Fruit fly (Drosophila melanogaster) whole organism, embryonic: Measurements from ENCODE around the gene CG7914.

Source experiments
- B-H2 ChIP-seq: fragments of 200-800 bp; sonication (Bioruptor generic); optimal IDR thresholded peaks from 2 replicates; lab custom pipeline; 2018; ENCODE audit warnings: missing biosample characterization, mild to moderate bottlenecking, missing genetic modification characterization
- C15 ChIP-seq: fragments of 200-800 bp; sonication (Bioruptor generic); IDR thresholded peaks from 3 replicates; pipeline ENCODE4 v1.3.6; 2022; ENCODE audit warnings: missing biosample characterization, missing genetic modification characterization
- CG10147 ChIP-seq: fragments of 200-800 bp; sonication (Bioruptor generic); optimal IDR thresholded peaks from 2 replicates; lab custom pipeline; 2019; ENCODE audit warnings: missing biosample characterization, mild to moderate bottlenecking, missing genetic modification characterization, moderate library complexity
- CG10543 ChIP-seq: fragments of 200-800 bp; sonication (Bioruptor generic); optimal IDR thresholded peaks from 3 replicates; lab custom pipeline; 2017; ENCODE audit warnings: missing biosample characterization, mild to moderate bottlenecking, missing genetic modification characterization, moderate library complexity
- CG11696 ChIP-seq: fragments of 200-800 bp; sonication (Bioruptor generic); IDR thresholded peaks from 2 replicates; pipeline ENCODE4 v1.3.6; 2022; ENCODE audit warnings: missing biosample characterization, missing genetic modification characterization
- CG13296 ChIP-seq: fragments of 200-800 bp; sonication (Bioruptor generic); optimal IDR thresholded peaks from 3 replicates; lab custom pipeline; 2018; ENCODE audit warnings: missing biosample characterization, mild to moderate bottlenecking, missing genetic modification characterization
- CG14014 ChIP-seq: fragments of 200-800 bp; sonication (Bioruptor generic); IDR thresholded peaks from 2 replicates; pipeline ENCODE4 v1.3.6; 2022; ENCODE audit warnings: missing biosample characterization, missing genetic modification characterization
- CG14667 ChIP-seq: fragments of 200-800 bp; sonication (Bioruptor generic); IDR thresholded peaks from 2 replicates; pipeline ENCODE4 v1.3.6; 2022; ENCODE audit warnings: missing biosample characterization, missing genetic modification characterization
- CG1529 ChIP-seq: fragments of 200-800 bp; sonication (Bioruptor generic); optimal IDR thresholded peaks from 3 replicates; lab custom pipeline; 2018; ENCODE audit warnings: missing biosample characterization, missing genetic modification characterization
- CG1647 ChIP-seq: fragments of 200-800 bp; sonication (Bioruptor generic); optimal IDR thresholded peaks from 3 replicates; lab custom pipeline; 2016; ENCODE audit warnings: missing biosample characterization, missing genetic modification characterization
- CG16863 ChIP-seq: fragments of 200-800 bp; sonication (Bioruptor generic); optimal IDR thresholded peaks from 3 replicates; lab custom pipeline; 2016; ENCODE audit warnings: missing biosample characterization, missing genetic modification characterization
- CG2678 ChIP-seq: fragments of 200-800 bp; sonication (Bioruptor generic); optimal IDR thresholded peaks from 3 replicates; lab custom pipeline; 2019; ENCODE audit warnings: missing biosample characterization, mild to moderate bottlenecking, missing genetic modification characterization, moderate library complexity
- CG32532 ChIP-seq: fragments of 200-800 bp; sonication (Bioruptor generic); IDR thresholded peaks from 2 replicates; pipeline ENCODE4 v1.3.6; 2022; ENCODE audit warnings: missing biosample characterization, missing genetic modification characterization
- CG34422 ChIP-seq: fragments of 200-800 bp; sonication (Bioruptor generic); IDR thresholded peaks from 3 replicates; pipeline ENCODE4 v1.3.6; 2022; ENCODE audit warnings: missing biosample characterization, missing genetic modification characterization
- CG3838 ChIP-seq: fragments of 200-800 bp; sonication (Bioruptor generic); optimal IDR thresholded peaks from 3 replicates; lab custom pipeline; 2016; ENCODE audit warnings: missing biosample characterization, missing genetic modification characterization
- CG4617 ChIP-seq: fragments of 200-800 bp; sonication (Bioruptor generic); optimal IDR thresholded peaks from 3 replicates; lab custom pipeline; 2016; ENCODE audit warnings: missing biosample characterization, missing genetic modification characterization, borderline replicate concordance
- CG5953 ChIP-seq: fragments of 200-800 bp; sonication (Bioruptor generic); IDR thresholded peaks from 2 replicates; pipeline ENCODE4 v1.3.6; 2022; ENCODE audit warnings: missing biosample characterization, missing genetic modification characterization
- CG6175 ChIP-seq: fragments of 200-800 bp; sonication (Bioruptor generic); IDR thresholded peaks from 3 replicates; pipeline ENCODE4 v1.3.6; 2022; ENCODE audit warnings: missing biosample characterization, missing genetic modification characterization
- CG7271 ChIP-seq: fragments of 200-800 bp; sonication (Bioruptor generic); optimal IDR thresholded peaks from 2 replicates; lab custom pipeline; 2018; ENCODE audit warnings: missing biosample characterization, mild to moderate bottlenecking, missing genetic modification characterization, moderate library complexity
- CG8281 ChIP-seq: fragments of 200-800 bp; sonication (Bioruptor generic); optimal IDR thresholded peaks from 2 replicates; lab custom pipeline; 2018; ENCODE audit warnings: missing biosample characterization, mild to moderate bottlenecking, missing genetic modification characterization, moderate library complexity
- CG8944 ChIP-seq: fragments of 200-800 bp; sonication (Bioruptor generic); optimal IDR thresholded peaks from 3 replicates; lab custom pipeline; 2016; ENCODE audit warnings: missing biosample characterization, missing genetic modification characterization
- Chrac-16 ChIP-seq: fragments of 200-800 bp; sonication (Bioruptor generic); optimal IDR thresholded peaks from 3 replicates; lab custom pipeline; 2016; ENCODE audit warnings: missing biosample characterization, missing genetic modification characterization
- HHEX ChIP-seq: fragments of 200-800 bp; sonication (Bioruptor generic); optimal IDR thresholded peaks from 3 replicates; lab custom pipeline; 2017; ENCODE audit warnings: missing biosample characterization, mild to moderate bottlenecking, missing genetic modification characterization, missing genetic modification reagents
- Hr39 ChIP-seq: fragments of >200 bp; optimal IDR thresholded peaks from 2 replicates; lab custom pipeline; 2017
- Hsf ChIP-seq: fragments of 200-800 bp; sonication (Bioruptor generic); optimal IDR thresholded peaks from 3 replicates; lab custom pipeline; 2016; ENCODE audit warnings: missing biosample characterization, missing genetic modification characterization
- Lpt ChIP-seq: fragments of >200 bp; optimal IDR thresholded peaks from 2 replicates; lab custom pipeline; 2018; ENCODE audit warnings: missing biosample characterization, missing genetic modification characterization
- Mad ChIP-seq: fragments of 200-800 bp; sonication (Bioruptor generic); optimal IDR thresholded peaks from 2 replicates; lab custom pipeline; 2016; ENCODE audit warnings: missing biosample characterization, missing genetic modification characterization
- Neu2 ChIP-seq: fragments of 200-800 bp; sonication (Bioruptor generic); optimal IDR thresholded peaks from 3 replicates; lab custom pipeline; 2016; ENCODE audit warnings: missing biosample characterization, missing genetic modification characterization, borderline replicate concordance
- Oaz ChIP-seq: fragments of 200-800 bp; sonication (Bioruptor generic); IDR thresholded peaks from 2 replicates; pipeline ENCODE4 v1.3.6; 2022; ENCODE audit warnings: missing biosample characterization, missing genetic modification characterization
- Scr ChIP-seq: fragments of 200-800 bp; sonication (Bioruptor generic); IDR thresholded peaks from 2 replicates; pipeline ENCODE4 v1.3.6; 2022; ENCODE audit warnings: missing biosample characterization, missing genetic modification characterization; ENCODE audit not compliant: partially characterized antibody
- Ssrp ChIP-seq: fragments of 200-800 bp; sonication (Bioruptor generic); optimal IDR thresholded peaks from 2 replicates; lab custom pipeline; 2018; ENCODE audit warnings: missing biosample characterization, mild to moderate bottlenecking, missing genetic modification characterization, moderate library complexity
- Trl ChIP-seq, 3 experiments: fragments of >200 bp in 2 of 3; fragments of 200-800 bp in 1 of 3; sonication (Bioruptor generic) in 1 of 3; optimal IDR thresholded peaks; 2 replicates in 1 of 3; 3 replicates in 2 of 3; lab custom pipeline; 2016 to 2017; ENCODE audit warnings: missing biosample characterization in 1 of 3, missing genetic modification characterization in 1 of 3
- Xbp1 ChIP-seq: fragments of 200-800 bp; sonication (Bioruptor generic); optimal IDR thresholded peaks from 3 replicates; lab custom pipeline; 2016; ENCODE audit warnings: missing biosample characterization, mild to moderate bottlenecking, missing genetic modification characterization
- caup ChIP-seq: fragments of 200-800 bp; sonication (Bioruptor generic); optimal IDR thresholded peaks from 3 replicates; lab custom pipeline; 2017; ENCODE audit warnings: missing biosample characterization, mild to moderate bottlenecking, missing genetic modification characterization, moderate library complexity; ENCODE audit not compliant: severe bottlenecking
- crc ChIP-seq: fragments of 200-800 bp; sonication (Bioruptor generic); optimal IDR thresholded peaks from 2 replicates; lab custom pipeline; 2016; ENCODE audit warnings: missing biosample characterization, missing genetic modification characterization
- ewg ChIP-seq: fragments of 200-800 bp; sonication (Bioruptor generic); optimal IDR thresholded peaks from 3 replicates; lab custom pipeline; 2017; ENCODE audit warnings: mild to moderate bottlenecking, missing biosample characterization, missing genetic modification reagents, missing genetic modification characterization
- exex ChIP-seq: fragments of 200-800 bp; sonication (Bioruptor generic); optimal IDR thresholded peaks from 4 replicates; lab custom pipeline; 2018; ENCODE audit warnings: missing biosample characterization, mild to moderate bottlenecking, missing genetic modification characterization, moderate library complexity
- hb ChIP-seq: fragments of 200-800 bp; sonication (Bioruptor generic); IDR thresholded peaks from 3 replicates; pipeline ENCODE4 v1.3.6; 2022; ENCODE audit warnings: missing biosample characterization, missing genetic modification characterization; ENCODE audit not compliant: partially characterized antibody
- kni ChIP-seq: fragments of 200-800 bp; sonication (Bioruptor generic); optimal IDR thresholded peaks from 3 replicates; lab custom pipeline; 2017; ENCODE audit warnings: mild to moderate bottlenecking, missing biosample characterization, missing genetic modification reagents, missing genetic modification characterization
- knrl ChIP-seq: fragments of 200-800 bp; sonication (Bioruptor generic); IDR thresholded peaks from 3 replicates; pipeline ENCODE4 v1.3.6; 2022; ENCODE audit warnings: missing biosample characterization, missing genetic modification characterization; ENCODE audit not compliant: partially characterized antibody
- lola ChIP-seq, 3 experiments: fragments of >200 bp in 2 of 3; fragments of 200-800 bp in 1 of 3; sonication (Bioruptor generic) in 1 of 3; optimal IDR thresholded peaks; 2 replicates each; lab custom pipeline; 2017 to 2019; ENCODE audit warnings: missing biosample characterization in 3 of 3, missing genetic modification characterization in 3 of 3, mild to moderate bottlenecking in 1 of 3, moderate library complexity in 1 of 3
- pnt ChIP-seq: fragments of 200-800 bp; sonication (Bioruptor generic); optimal IDR thresholded peaks from 3 replicates; lab custom pipeline; 2016; ENCODE audit warnings: missing biosample characterization, missing genetic modification characterization
- ro ChIP-seq: fragments of 200-800 bp; sonication (Bioruptor generic); IDR thresholded peaks from 2 replicates; pipeline ENCODE4 v1.3.6; 2022; ENCODE audit warnings: missing biosample characterization, missing genetic modification characterization
- sd ChIP-seq: fragments of 200-800 bp; sonication (Bioruptor generic); optimal IDR thresholded peaks from 3 replicates; lab custom pipeline; 2018; ENCODE audit warnings: missing biosample characterization, mild to moderate bottlenecking, missing genetic modification characterization, moderate library complexity
- sima ChIP-seq: fragments of 200-800 bp; sonication (Bioruptor generic); optimal IDR thresholded peaks from 2 replicates; lab custom pipeline; 2016; ENCODE audit warnings: missing biosample characterization, missing genetic modification characterization
- sisA ChIP-seq: fragments of 200-800 bp; sonication (Bioruptor generic); IDR thresholded peaks from 2 replicates; pipeline ENCODE4 v1.3.6; 2022; ENCODE audit warnings: missing biosample characterization, missing genetic modification characterization
- tap ChIP-seq: fragments of 200-800 bp; optimal IDR thresholded peaks from 3 replicates; lab custom pipeline; 2019; ENCODE audit warnings: missing biosample characterization, mild to moderate bottlenecking, missing genetic modification characterization, moderate library complexity
- tll ChIP-seq, 2 experiments: fragments of 200-800 bp in 1 of 2; fragments of >200 bp in 1 of 2; sonication (Bioruptor generic) in 1 of 2; optimal IDR thresholded peaks; 2 replicates each; lab custom pipeline; 2017 to 2019; ENCODE audit warnings: missing biosample characterization in 2 of 2, missing genetic modification characterization in 2 of 2, mild to moderate bottlenecking in 1 of 2, moderate library complexity in 1 of 2
- zen ChIP-seq: fragments of 200-800 bp; sonication (Bioruptor generic); optimal IDR thresholded peaks from 3 replicates; lab custom pipeline; 2018; ENCODE audit warnings: missing biosample characterization, mild to moderate bottlenecking, missing genetic modification characterization, moderate library complexity

CG7914 gene

DNA sequence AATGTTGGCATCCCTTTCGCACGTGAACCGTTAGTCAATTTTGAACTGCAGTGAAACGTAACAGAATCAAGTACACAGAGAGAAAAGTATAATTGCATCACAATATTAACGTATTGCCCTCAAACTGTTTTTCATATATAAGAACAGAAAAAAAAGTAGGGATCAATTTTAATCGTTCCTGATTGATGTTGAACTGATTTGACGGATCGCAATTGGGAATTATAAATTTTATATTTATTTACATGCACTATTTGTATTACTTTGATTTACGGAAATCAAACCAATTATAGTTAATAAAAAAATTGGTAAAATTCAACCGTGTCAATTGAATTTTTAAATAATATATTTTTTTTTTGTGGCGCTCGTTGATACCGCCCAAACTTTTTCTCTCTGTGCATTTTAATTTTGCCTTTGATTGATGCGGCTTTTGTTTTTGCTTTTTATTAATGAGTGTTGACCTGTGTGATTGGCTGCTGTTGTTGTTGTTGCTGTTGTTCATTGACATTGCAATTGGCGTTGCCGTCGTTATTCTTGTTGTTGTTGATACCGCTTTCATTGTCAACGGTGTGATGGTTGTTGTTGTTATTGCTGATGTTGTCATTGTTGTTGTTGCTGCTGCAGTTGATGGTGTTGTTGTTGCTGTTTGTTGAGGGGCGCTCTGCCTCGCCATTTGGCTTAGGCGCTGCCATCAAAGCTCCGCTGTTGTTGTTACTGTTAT lies 40.5 kb downstream of the CG7914 start (continued):
- no peak for TF ChIP-seq crc
- TF ChIP-seq kni (GFP tag; lab: Kevin White, UChicago): no peak
- peak; percentile 37 for TF ChIP-seq Chrac-16 (GFP tag; lab: Kevin White, UChicago)
- TF ChIP-seq Neu2 (GFP tag; lab: Kevin White, UChicago): no peak
- no peak for TF ChIP-seq knrl
- TF ChIP-seq zen (tag; lab: Kevin White, UChicago): peak; percentile 62
- no peak for TF ChIP-seq caup (GFP tag; lab: Kevin White, UChicago)
- TF ChIP-seq sima (GFP tag; lab: Kevin White, UChicago): no peak
- no peak for TF ChIP-seq CG3838 (GFP tag; lab: Kevin White, UChicago)
- TF ChIP-seq CG34422 (GFP tag; lab: Robert Waterston, UW): no peak
- TF ChIP-seq Mad: no peak
- no peak for TF ChIP-seq CG5953 (GFP tag; lab: Robert Waterston, UW)
- 0 out of 2 replicates have a peak, but pooled peaks have one; percentile 32 for TF ChIP-seq CG14667 (GFP tag; lab: Robert Waterston, UW)
- no peak for TF ChIP-seq exex (tag; lab: Kevin White, UChicago)
- no peak for TF ChIP-seq CG14014 (GFP tag; lab: Robert Waterston, UW)
- TF ChIP-seq Scr (GFP tag; lab: Robert Waterston, UW): no peak
- no peak for TF ChIP-seq B-H2
- no peak for TF ChIP-seq Hr39
- TF ChIP-seq Ssrp: peak; percentile 66
- TF ChIP-seq CG32532 (GFP tag; lab: Robert Waterston, UW): 0 out of 2 replicates have a peak, but pooled peaks have one; percentile 16
- TF ChIP-seq sd (tag; lab: Kevin White, UChicago): no peak
- no peak for TF ChIP-seq CG10147 (GFP tag; lab: Kevin White, UChicago)
- peak; percentile 40 for TF ChIP-seq HHEX (GFP tag; lab: Kevin White, UChicago)
- no peak for TF ChIP-seq CG7271 (tag; lab: Kevin White, UChicago)
- TF ChIP-seq CG8281 (tag; lab: Kevin White, UChicago): no peak
- TF ChIP-seq CG1647 (GFP tag; lab: Kevin White, UChicago): no peak
- peak; percentile 21 for TF ChIP-seq CG13296 (GFP tag; lab: Kevin White, UChicago)
- TF ChIP-seq C15 (GFP tag; lab: Robert Waterston, UW): no peak
- 0 out of 2 replicates have a peak, but pooled peaks have one; percentile 13 for TF ChIP-seq ro (GFP tag; lab: Robert Waterston, UW)
- TF ChIP-seq CG11696: no peak
- TF ChIP-seq CG10543: no peak
- TF ChIP-seq pnt: no peak
- no peak for TF ChIP-seq CG16863
- peak; percentile 46 for TF ChIP-seq sisA (GFP tag; lab: Robert Waterston, UW)
- no peak for TF ChIP-seq Oaz
- TF ChIP-seq CG6175 (GFP tag; lab: Robert Waterston, UW): no peak
- TF ChIP-seq lola (GFP tag; optimal IDR thresholded peaks at IDR 0.05; lab: Kevin White, UChicago): peak in 1 of 3 experiments; percentile 64
- TF ChIP-seq tap: no peak
- no peak for TF ChIP-seq Trl (optimal IDR thresholded peaks at IDR 0.05; lab: Kevin White, UChicago)
- TF ChIP-seq Trl (GFP tag; optimal IDR thresholded peaks at IDR 0.05; lab: Kevin White, UChicago): no peak
- TF ChIP-seq CG2678 (tag; lab: Kevin White, UChicago): peak; percentile 75
- no peak for TF ChIP-seq CG4617 (GFP tag; lab: Kevin White, UChicago)
- peak; percentile 59 for TF ChIP-seq Xbp1 (GFP tag; lab: Kevin White, UChicago)
- no peak for TF ChIP-seq tll (GFP tag; optimal IDR thresholded peaks at IDR 0.05; lab: Kevin White, UChicago)
- peak; percentile 54 for TF ChIP-seq ewg
- peak; percentile 34 for TF ChIP-seq Hsf (GFP tag; lab: Kevin White, UChicago)
- TF ChIP-seq Lpt (GFP tag; lab: Kevin White, UChicago): no peak
- peak; percentile 36 for TF ChIP-seq CG1529 (GFP tag; lab: Kevin White, UChicago)
- TF ChIP-seq hb (GFP tag; lab: Robert Waterston, UW): no peak
- no peak for TF ChIP-seq CG8944
